Worm (Caenorhabditis elegans): ENCODE data around the gene clec-163.

DNA sequence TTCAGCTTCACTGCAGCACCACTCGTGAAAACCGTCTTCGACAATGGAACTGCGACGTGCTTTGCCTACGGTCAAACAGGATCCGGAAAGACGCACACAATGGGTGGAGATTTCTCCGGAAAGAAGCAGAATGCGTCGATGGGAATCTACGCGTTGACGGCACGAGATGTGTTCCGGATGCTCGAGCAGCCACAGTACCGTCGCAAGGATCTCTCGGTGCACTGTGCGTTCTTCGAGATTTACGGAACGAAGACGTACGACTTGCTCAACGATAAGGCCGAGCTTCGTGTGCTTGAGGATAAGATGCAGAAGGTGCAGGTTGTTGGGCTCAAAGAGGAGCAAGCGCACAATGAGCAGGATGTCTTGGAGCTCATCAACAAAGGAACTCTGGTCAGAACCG lies 15.4 kb downstream of the clec-163 start:
- TF ChIP-seq ama-1 (optimal IDR thresholded peaks at IDR 0.05), result no peak
- TF ChIP-seq tbx-11 (GFP tag; IDR thresholded peaks at IDR 0.05), result no peak
- no peak for TF ChIP-seq aly-1 (tag; optimal IDR thresholded peaks at IDR 0.05)
- TF ChIP-seq sea-1 (GFP tag; conservative IDR thresholded peaks at IDR 0.05), result no peak
- no peak for TF ChIP-seq ets-7 (tag; optimal IDR thresholded peaks at IDR 0.05)
- TF ChIP-seq tbx-37 (GFP tag; conservative IDR thresholded peaks at IDR 0.05), result no peak
- no peak for TF ChIP-seq B0310.2 (tag; optimal IDR thresholded peaks at IDR 0.05)

Data from whole organism, early embryonic.